Worm (Caenorhabditis elegans) whole organism, L4 larva: ENCODE measurements around the gene Y39A1A.3.

ENCODE experiments used
- F49E8.2 ChIP-seq: sonication (generic microtip); optimal IDR thresholded peaks from 2 replicates; lab custom pipeline; 2016; ENCODE audit warnings: missing compliant biosample characterization, mild to moderate bottlenecking, missing genetic modification characterization, borderline replicate concordance
- fos-1 ChIP-seq: fragments of 150-350 bp; optimal IDR thresholded peaks from 2 replicates; lab custom pipeline; 2014; ENCODE audit warnings: missing biosample characterization, missing genetic modification characterization
- lin-13 ChIP-seq: fragments of 150-350 bp; optimal IDR thresholded peaks from 2 replicates; lab custom pipeline; 2014; ENCODE audit warnings: missing biosample characterization, missing genetic modification reagents, missing genetic modification characterization
- lir-3 ChIP-seq: sonication (generic microtip); optimal IDR thresholded peaks from 2 replicates; lab custom pipeline; 2016; ENCODE audit warnings: mild to moderate bottlenecking, missing genetic modification characterization, missing compliant biosample characterization
- ztf-11 ChIP-seq: fragments of 150-350 bp; optimal IDR thresholded peaks from 2 replicates; lab custom pipeline; 2014; ENCODE audit warnings: missing biosample characterization, missing genetic modification characterization

DNA sequence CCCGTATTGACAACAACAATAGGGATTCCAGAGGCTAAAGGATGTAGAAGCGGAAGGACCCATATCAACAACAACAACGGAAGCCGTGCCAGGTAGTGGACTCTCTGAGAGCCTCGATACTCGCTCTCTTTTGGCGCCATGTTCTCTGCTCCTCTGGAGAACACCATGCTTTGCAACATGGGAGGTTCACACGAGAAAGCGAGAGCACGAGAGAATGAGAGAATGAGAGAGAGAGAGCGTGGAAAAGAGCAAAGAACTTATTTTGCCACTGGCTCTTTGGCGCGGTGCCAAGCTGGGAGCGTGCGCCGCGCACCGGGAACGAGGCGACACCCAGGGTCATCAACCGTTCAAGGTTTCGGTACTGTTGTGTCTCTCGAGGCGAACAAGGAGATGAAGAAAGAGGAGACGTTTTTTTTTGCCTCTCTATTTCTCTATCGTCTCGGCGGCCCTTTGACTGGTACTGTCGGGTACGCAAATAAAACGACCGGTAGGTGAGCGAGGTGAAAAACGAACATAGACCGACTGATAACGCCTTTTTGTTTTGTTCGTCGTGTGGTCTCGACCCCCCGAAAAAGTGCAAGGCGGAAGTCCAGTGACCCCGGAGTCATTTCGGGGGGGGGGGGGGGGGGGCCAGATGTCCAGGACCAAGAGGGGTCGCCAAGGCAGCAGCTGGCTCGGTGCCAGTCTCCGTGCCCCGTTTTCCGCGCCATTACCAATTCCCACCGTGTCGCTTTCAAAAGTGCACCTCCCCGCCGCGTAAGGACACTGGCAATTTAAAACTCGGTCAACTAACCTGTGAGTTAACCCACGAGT lies 36.5 kb upstream of the Y39A1A.3 start, which contains the start of gene Y39A1A.10:
- TF ChIP-seq fos-1 (tag; lab: Kevin White, UChicago): no peak
- no peak for TF ChIP-seq ztf-11 (tag; lab: Kevin White, UChicago)
- no peak for TF ChIP-seq F49E8.2 (tag; lab: Kevin White, UChicago)
- no peak for TF ChIP-seq lin-13 (GFP tag; lab: Kevin White, UChicago)
- TF ChIP-seq lir-3: no peak
